Fruit fly (Drosophila melanogaster) whole organism, embryonic: ENCODE results near the gene CG13842.
A peak's percentile ranks its signal among the peaks of the same experiment; 100 is the strongest.

ENCODE experiments used
- B-H1 ChIP-seq: fragments of 200-800 bp; sonication (Bioruptor generic); IDR thresholded peaks from 3 replicates; pipeline ENCODE4 v1.3.6; 2022; ENCODE audit warnings: missing biosample characterization, missing genetic modification characterization
- BEAF-32 ChIP-seq: fragments of 200-800 bp; sonication (Bioruptor generic); optimal IDR thresholded peaks from 3 replicates; lab custom pipeline; 2017; ENCODE audit warnings: missing biosample characterization, missing genetic modification characterization, mild to moderate bottlenecking, moderate library complexity, missing genetic modification reagents
- CG11560 ChIP-seq: fragments of 200-800 bp; sonication (Bioruptor generic); IDR thresholded peaks from 3 replicates; pipeline ENCODE4 v1.3.6; 2022; ENCODE audit warnings: missing biosample characterization, missing genetic modification characterization
- CG12071 ChIP-seq: fragments of 200-800 bp; sonication (Bioruptor generic); optimal IDR thresholded peaks from 3 replicates; lab custom pipeline; 2018; ENCODE audit warnings: missing biosample characterization, mild to moderate bottlenecking, missing genetic modification characterization
- CG12155 ChIP-seq: fragments of 200-800 bp; sonication (Bioruptor generic); optimal IDR thresholded peaks from 3 replicates; lab custom pipeline; 2016; ENCODE audit warnings: missing biosample characterization, missing genetic modification characterization
- CG12236 ChIP-seq: fragments of 200-800 bp; sonication (Bioruptor generic); optimal IDR thresholded peaks from 2 replicates; lab custom pipeline; 2016; ENCODE audit warnings: missing biosample characterization, missing genetic modification characterization
- CG12299 ChIP-seq: fragments of 200-800 bp; sonication (Bioruptor generic); optimal IDR thresholded peaks from 2 replicates; lab custom pipeline; 2018; ENCODE audit warnings: missing biosample characterization, mild to moderate bottlenecking, missing genetic modification characterization
- CG13287 ChIP-seq: fragments of 200-800 bp; sonication (Bioruptor generic); IDR thresholded peaks from 2 replicates; pipeline ENCODE4 v1.3.6; 2022; ENCODE audit warnings: missing biosample characterization, missing genetic modification characterization; ENCODE audit not compliant: partially characterized antibody
- CG14710 ChIP-seq: fragments of 200-800 bp; sonication (Bioruptor generic); optimal IDR thresholded peaks from 3 replicates; lab custom pipeline; 2019; ENCODE audit warnings: missing biosample characterization, mild to moderate bottlenecking, missing genetic modification characterization, moderate library complexity
- CG15479 ChIP-seq: fragments of 200-800 bp; sonication (Bioruptor generic); optimal IDR thresholded peaks from 3 replicates; lab custom pipeline; 2019; ENCODE audit warnings: missing biosample characterization, mild to moderate bottlenecking, missing genetic modification characterization, moderate library complexity
- CG15696 ChIP-seq: fragments of 200-800 bp; sonication (Bioruptor generic); optimal IDR thresholded peaks from 2 replicates; lab custom pipeline; 2019; ENCODE audit warnings: missing biosample characterization, mild to moderate bottlenecking, missing genetic modification characterization, moderate library complexity
- CG17328 ChIP-seq: fragments of 200-800 bp; sonication (Bioruptor generic); IDR thresholded peaks from 2 replicates; pipeline ENCODE4 v1.3.6; 2022; ENCODE audit warnings: missing biosample characterization, missing genetic modification characterization
- CG1792 ChIP-seq: fragments of 200-800 bp; sonication (Bioruptor generic); optimal IDR thresholded peaks from 2 replicates; lab custom pipeline; 2016; ENCODE audit warnings: missing biosample characterization, missing genetic modification characterization
- CG18262 ChIP-seq: fragments of 200-800 bp; optimal IDR thresholded peaks from 3 replicates; lab custom pipeline; 2019; ENCODE audit warnings: missing biosample characterization, mild to moderate bottlenecking, missing genetic modification characterization, moderate library complexity
- CG2116 ChIP-seq: fragments of 200-800 bp; sonication (Bioruptor generic); optimal IDR thresholded peaks from 3 replicates; lab custom pipeline; 2018; ENCODE audit warnings: missing biosample characterization, mild to moderate bottlenecking, missing genetic modification characterization
- CG30020 ChIP-seq: fragments of 200-800 bp; optimal IDR thresholded peaks from 2 replicates; lab custom pipeline; 2019; ENCODE audit warnings: missing biosample characterization, mild to moderate bottlenecking, missing genetic modification characterization, moderate library complexity
- CG3065 ChIP-seq: fragments of 200-800 bp; sonication (Bioruptor generic); optimal IDR thresholded peaks from 2 replicates; lab custom pipeline; 2016; ENCODE audit warnings: missing biosample characterization, missing genetic modification characterization
- CG4404 ChIP-seq: fragments of 200-800 bp; sonication (Bioruptor generic); IDR thresholded peaks from 2 replicates; pipeline ENCODE4 v1.3.6; 2022; ENCODE audit warnings: missing biosample characterization, missing genetic modification characterization
- CG5245 ChIP-seq: fragments of 200-800 bp; sonication (Bioruptor generic); optimal IDR thresholded peaks from 3 replicates; lab custom pipeline; 2016; ENCODE audit warnings: missing biosample characterization, missing genetic modification characterization
- CG6654 ChIP-seq: fragments of 200-800 bp; sonication (Bioruptor generic); optimal IDR thresholded peaks from 2 replicates; lab custom pipeline; 2017; ENCODE audit warnings: missing biosample characterization, mild to moderate bottlenecking, missing genetic modification characterization
- CG6689 ChIP-seq: fragments of 200-800 bp; sonication (Bioruptor generic); IDR thresholded peaks from 2 replicates; pipeline ENCODE4 v1.3.6; 2022; ENCODE audit warnings: missing biosample characterization, missing genetic modification characterization
- CG7271 ChIP-seq: fragments of 200-800 bp; sonication (Bioruptor generic); optimal IDR thresholded peaks from 2 replicates; lab custom pipeline; 2018; ENCODE audit warnings: missing biosample characterization, mild to moderate bottlenecking, missing genetic modification characterization, moderate library complexity
- CG8388 ChIP-seq: fragments of 200-800 bp; sonication (Bioruptor generic); optimal IDR thresholded peaks from 2 replicates; lab custom pipeline; 2019; ENCODE audit warnings: missing biosample characterization, mild to moderate bottlenecking, missing genetic modification characterization, moderate library complexity
- CG8478 ChIP-seq: fragments of >200 bp; optimal IDR thresholded peaks from 2 replicates; lab custom pipeline; 2018
- CG8924 ChIP-seq: fragments of 200-800 bp; optimal IDR thresholded peaks from 3 replicates; lab custom pipeline; 2019; ENCODE audit warnings: missing biosample characterization, mild to moderate bottlenecking, missing genetic modification characterization, moderate library complexity
- D ChIP-seq, 2 experiments: fragments of 200-800 bp in 1 of 2; fragments of >200 bp in 1 of 2; sonication (Bioruptor generic) in 1 of 2; optimal IDR thresholded peaks; 2 replicates in 1 of 2; 3 replicates in 1 of 2; lab custom pipeline; 2017; ENCODE audit warnings: mild to moderate bottlenecking in 1 of 2, missing biosample characterization in 1 of 2, missing genetic modification characterization in 1 of 2, missing genetic modification reagents in 1 of 2
- Hr51 ChIP-seq, 2 experiments: fragments of 200-800 bp; sonication (Bioruptor generic); optimal IDR thresholded peaks; 2 replicates in 1 of 2; 3 replicates in 1 of 2; lab custom pipeline; 2016 to 2018; ENCODE audit warnings: missing biosample characterization in 2 of 2, missing genetic modification characterization in 2 of 2, mild to moderate bottlenecking in 1 of 2, moderate library complexity in 1 of 2
- Hsf ChIP-seq: fragments of 200-800 bp; sonication (Bioruptor generic); optimal IDR thresholded peaks from 3 replicates; lab custom pipeline; 2016; ENCODE audit warnings: missing biosample characterization, missing genetic modification characterization
- Med ChIP-seq: fragments of 200-800 bp; sonication (Bioruptor generic); peaks from one replicate; lab custom pipeline; 2016; ENCODE audit warnings: missing biosample characterization, missing genetic modification characterization, mild to moderate bottlenecking, inconsistent platforms, moderate library complexity
- NFAT ChIP-seq: fragments of 200-800 bp; sonication (Bioruptor generic); IDR thresholded peaks from 2 replicates; pipeline ENCODE4 v1.3.6; 2022; ENCODE audit warnings: missing biosample characterization, missing genetic modification characterization
- PHDP ChIP-seq: fragments of 200-800 bp; sonication (Bioruptor generic); optimal IDR thresholded peaks from 3 replicates; lab custom pipeline; 2018; ENCODE audit warnings: missing biosample characterization, mild to moderate bottlenecking, missing genetic modification characterization, moderate library complexity
- Sin3A ChIP-seq: fragments of >200 bp; optimal IDR thresholded peaks from 2 replicates; lab custom pipeline; 2018
- Sox102F ChIP-seq: fragments of 200-800 bp; sonication (Bioruptor generic); optimal IDR thresholded peaks from 2 replicates; lab custom pipeline; 2018; ENCODE audit warnings: missing biosample characterization, mild to moderate bottlenecking, missing genetic modification characterization, moderate library complexity
- abd-A ChIP-seq: fragments of 200-800 bp; sonication (Bioruptor generic); optimal IDR thresholded peaks from 3 replicates; lab custom pipeline; 2019; ENCODE audit warnings: missing biosample characterization, mild to moderate bottlenecking, missing genetic modification characterization, moderate library complexity
- ato ChIP-seq: fragments of 200-800 bp; sonication (Bioruptor generic); IDR thresholded peaks from 2 replicates; pipeline ENCODE4 v1.3.6; 2022; ENCODE audit warnings: missing biosample characterization, missing genetic modification characterization; ENCODE audit not compliant: partially characterized antibody
- bsh ChIP-seq, 2 experiments: fragments of 200-800 bp; sonication (Bioruptor generic); optimal IDR thresholded peaks; 2 replicates each; lab custom pipeline; 2017 to 2018; ENCODE audit warnings: mild to moderate bottlenecking in 2 of 2, missing biosample characterization in 2 of 2, missing genetic modification characterization in 2 of 2, moderate library complexity in 1 of 2
- da ChIP-seq: fragments of 200-800 bp; sonication (Bioruptor generic); optimal IDR thresholded peaks from 2 replicates; lab custom pipeline; 2016; ENCODE audit warnings: missing biosample characterization, missing genetic modification characterization
- dati ChIP-seq: fragments of 200-800 bp; sonication (Bioruptor generic); IDR thresholded peaks from 2 replicates; pipeline ENCODE4 v1.3.6; 2022; ENCODE audit warnings: missing biosample characterization, missing genetic modification characterization
- gce ChIP-seq: fragments of 200-800 bp; sonication (Bioruptor generic); IDR thresholded peaks from 3 replicates; pipeline ENCODE4 v1.3.6; 2022; ENCODE audit warnings: missing biosample characterization, missing genetic modification characterization
- gcm ChIP-seq: fragments of 200-800 bp; sonication (Bioruptor generic); optimal IDR thresholded peaks from 2 replicates; lab custom pipeline; 2019; ENCODE audit warnings: missing biosample characterization, mild to moderate bottlenecking, missing genetic modification characterization, moderate library complexity
- jigr1 ChIP-seq: fragments of 200-800 bp; sonication (Bioruptor generic); IDR thresholded peaks from 3 replicates; pipeline ENCODE4 v1.3.6; 2022; ENCODE audit warnings: missing biosample characterization, missing genetic modification characterization
- klu ChIP-seq: fragments of 200-800 bp; sonication (Bioruptor generic); IDR thresholded peaks from 2 replicates; pipeline ENCODE4 v1.3.6; 2022; ENCODE audit warnings: missing biosample characterization, missing genetic modification characterization
- nerfin-2 ChIP-seq: fragments of 200-800 bp; sonication (Bioruptor generic); IDR thresholded peaks from 2 replicates; pipeline ENCODE4 v1.3.6; 2022; ENCODE audit warnings: missing biosample characterization, missing genetic modification characterization; ENCODE audit not compliant: partially characterized antibody
- psq ChIP-seq: fragments of 200-800 bp; sonication (Bioruptor generic); optimal IDR thresholded peaks from 2 replicates; lab custom pipeline; 2017; ENCODE audit warnings: missing biosample characterization, missing genetic modification characterization
- rib ChIP-seq: fragments of 200-800 bp; sonication (Bioruptor generic); IDR thresholded peaks from 2 replicates; pipeline ENCODE4 v1.3.6; 2022; ENCODE audit warnings: missing biosample characterization, missing genetic modification characterization
- slbo ChIP-seq: fragments of 200-800 bp; sonication (Bioruptor generic); IDR thresholded peaks from 2 replicates; pipeline ENCODE4 v1.3.6; 2022; ENCODE audit warnings: missing biosample characterization, missing genetic modification characterization

The CG13842 gene

dm6 chr3R:22726771-22727455 is 19.8 kb upstream of the CG13842 start, which contains the start of gene CG45049 (continued):
- TF ChIP-seq D (optimal IDR thresholded peaks at IDR 0.05; lab: Kevin White, UChicago) = no peak
- no peak for TF ChIP-seq D (GFP tag; optimal IDR thresholded peaks at IDR 0.05; lab: Kevin White, UChicago)
- TF ChIP-seq bsh (GFP tag; optimal IDR thresholded peaks at IDR 0.05; lab: Kevin White, UChicago) = no peak

dm6 chr3R:22726031-22726770 is 19.1 kb upstream of the CG13842 start, which contains the start of gene RNF220:
Gene RNF220 (minus strand): TSS chr3R:22726414.
- TF ChIP-seq CG3065 (GFP tag; lab: Kevin White, UChicago) (no peak), CG2116 (GFP tag; lab: Kevin White, UChicago) (peak; percentile 46), Hr51 (GFP tag; optimal IDR thresholded peaks at IDR 0.05; lab: Kevin White, UChicago) (peak in 1 of 2 experiments; percentile 31), CG12071 (GFP tag; lab: Kevin White, UChicago) (no peak), nerfin-2 (GFP tag; lab: Robert Waterston, UW) (no peak; the same call in 1 of the 2 replicates), CG8924 (tag; lab: Kevin White, UChicago) (no peak), psq (GFP tag; lab: Kevin White, UChicago) (no peak), CG18262 (tag; lab: Kevin White, UChicago) (peak; percentile 30), gce (GFP tag; lab: Robert Waterston, UW) (no peak), CG11560 (tag; lab: Robert Waterston, UW) (no peak), abd-A (no peak), CG13287 (GFP tag; lab: Robert Waterston, UW) (peak; percentile 70), CG1792 (GFP tag; lab: Kevin White, UChicago) (no peak), PHDP (tag; lab: Kevin White, UChicago) (no peak), Hsf (GFP tag; lab: Kevin White, UChicago) (no peak), dati (no peak), CG14710 (tag; lab: Kevin White, UChicago) (peak; percentile 56), CG12155 (GFP tag; lab: Kevin White, UChicago) (no peak), CG8478 (lab: Kevin White, UChicago) (no peak), CG8388 (GFP tag; lab: Kevin White, UChicago) (no peak), CG5245 (GFP tag; lab: Kevin White, UChicago) (no peak), CG15479 (GFP tag; lab: Kevin White, UChicago) (no peak), CG12299 (tag; lab: Kevin White, UChicago) (no peak), CG12236 (GFP tag; lab: Kevin White, UChicago) (no peak), rib (GFP tag; lab: Robert Waterston, UW) (no peak), gcm (GFP tag; lab: Kevin White, UChicago) (no peak), CG30020 (tag; lab: Kevin White, UChicago) (peak; percentile 6), CG17328 (GFP tag; lab: Robert Waterston, UW) (no peak), CG6689 (no peak), CG15696 (no peak), jigr1 (GFP tag; lab: Robert Waterston, UW) (no peak), CG4404 (GFP tag; lab: Robert Waterston, UW) (no peak), slbo (GFP tag; lab: Robert Waterston, UW) (peak; percentile 38), B-H1 (GFP tag; lab: Robert Waterston, UW) (no peak), Sox102F (GFP tag; lab: Kevin White, UChicago) (peak; percentile 5), klu (GFP tag; lab: Robert Waterston, UW) (0 out of 2 replicates have a peak, but pooled peaks have one; percentile 8), BEAF-32 (no peak), CG6654 (GFP tag; lab: Kevin White, UChicago) (no peak), CG7271 (no peak), Med (GFP tag; lab: Kevin White, UChicago) (peak; percentile 59), NFAT (GFP tag; lab: Robert Waterston, UW) (no peak), da (no peak), Sin3A (lab: Kevin White, UChicago) (peak; percentile 31), ato (GFP tag; lab: Robert Waterston, UW) (peak; percentile 47)
